Fruit fly (Drosophila melanogaster) whole organism, embryonic: ENCODE results near the gene CG12289.

Source experiments
- Asciz ChIP-seq: fragments of 200-800 bp; sonication (Bioruptor generic); optimal IDR thresholded peaks from 2 replicates; lab custom pipeline; 2017; ENCODE audit warnings: missing biosample characterization, mild to moderate bottlenecking, missing genetic modification characterization, missing genetic modification reagents
- Awh ChIP-seq: fragments of 200-800 bp; sonication (Bioruptor generic); IDR thresholded peaks from 2 replicates; pipeline ENCODE4, ENCODE4 v1.3.6; 2022; ENCODE audit warnings: missing biosample characterization, missing genetic modification characterization
- Bgb ChIP-seq: fragments of 200-800 bp; sonication (Bioruptor generic); IDR thresholded peaks from 2 replicates; pipeline ENCODE4 v1.3.6; 2022; ENCODE audit warnings: missing biosample characterization, missing genetic modification characterization; ENCODE audit not compliant: partially characterized antibody
- Bteb2 ChIP-seq: fragments of 200-800 bp; sonication (Bioruptor generic); optimal IDR thresholded peaks from 2 replicates; lab custom pipeline; 2016; ENCODE audit warnings: missing biosample characterization, missing genetic modification characterization
- CG13624 ChIP-seq: fragments of 200-800 bp; sonication (Bioruptor generic); optimal IDR thresholded peaks from 2 replicates; lab custom pipeline; 2016; ENCODE audit warnings: missing biosample characterization, missing genetic modification characterization
- CG14014 ChIP-seq: fragments of 200-800 bp; sonication (Bioruptor generic); IDR thresholded peaks from 2 replicates; pipeline ENCODE4 v1.3.6; 2022; ENCODE audit warnings: missing biosample characterization, missing genetic modification characterization
- CG15011 ChIP-seq: fragments of 200-800 bp; sonication (Bioruptor generic); optimal IDR thresholded peaks from 3 replicates; lab custom pipeline; 2018; ENCODE audit warnings: missing biosample characterization, mild to moderate bottlenecking, missing genetic modification characterization
- CG1603 ChIP-seq: fragments of 200-800 bp; sonication (Bioruptor generic); optimal IDR thresholded peaks from 2 replicates; lab custom pipeline; 2019; ENCODE audit warnings: missing biosample characterization, mild to moderate bottlenecking, missing genetic modification characterization, moderate library complexity
- CG17385 ChIP-seq: fragments of 200-800 bp; sonication (Bioruptor generic); optimal IDR thresholded peaks from 3 replicates; lab custom pipeline; 2018; ENCODE audit warnings: missing biosample characterization, mild to moderate bottlenecking, missing genetic modification characterization
- CG18476 ChIP-seq: fragments of 200-800 bp; sonication (Bioruptor generic); optimal IDR thresholded peaks from 2 replicates; lab custom pipeline; 2016; ENCODE audit warnings: missing biosample characterization, mild to moderate bottlenecking, missing genetic modification characterization
- CG2120 ChIP-seq: fragments of 200-800 bp; sonication (Bioruptor generic); optimal IDR thresholded peaks from 3 replicates; lab custom pipeline; 2016; ENCODE audit warnings: missing biosample characterization, missing genetic modification characterization
- CG2202 ChIP-seq: fragments of 200-800 bp; sonication (Bioruptor generic); optimal IDR thresholded peaks from 2 replicates; lab custom pipeline; 2018; ENCODE audit warnings: missing biosample characterization, mild to moderate bottlenecking, missing genetic modification characterization
- CG33557 ChIP-seq: fragments of 200-800 bp; sonication (Bioruptor generic); optimal IDR thresholded peaks from 2 replicates; lab custom pipeline; 2019; ENCODE audit warnings: missing biosample characterization, mild to moderate bottlenecking, missing genetic modification characterization, moderate library complexity
- CG3995 ChIP-seq: fragments of 200-800 bp; sonication (Bioruptor generic); optimal IDR thresholded peaks from 3 replicates; lab custom pipeline; 2016; ENCODE audit warnings: missing biosample characterization, missing genetic modification characterization
- CG4404 ChIP-seq: fragments of 200-800 bp; sonication (Bioruptor generic); IDR thresholded peaks from 2 replicates; pipeline ENCODE4 v1.3.6; 2022; ENCODE audit warnings: missing biosample characterization, missing genetic modification characterization
- CG6654 ChIP-seq: fragments of 200-800 bp; sonication (Bioruptor generic); optimal IDR thresholded peaks from 2 replicates; lab custom pipeline; 2017; ENCODE audit warnings: missing biosample characterization, mild to moderate bottlenecking, missing genetic modification characterization
- CG6683 ChIP-seq: fragments of 200-800 bp; sonication (Bioruptor generic); optimal IDR thresholded peaks from 2 replicates; lab custom pipeline; 2017; ENCODE audit warnings: missing biosample characterization, mild to moderate bottlenecking, missing genetic modification characterization, missing genetic modification reagents
- CG6854 ChIP-seq: fragments of 200-800 bp; sonication (Bioruptor generic); optimal IDR thresholded peaks from 3 replicates; lab custom pipeline; 2017; ENCODE audit warnings: missing biosample characterization, mild to moderate bottlenecking, missing genetic modification characterization
- CG7271 ChIP-seq: fragments of 200-800 bp; sonication (Bioruptor generic); optimal IDR thresholded peaks from 2 replicates; lab custom pipeline; 2018; ENCODE audit warnings: missing biosample characterization, mild to moderate bottlenecking, missing genetic modification characterization, moderate library complexity
- CG9876 ChIP-seq: fragments of 200-800 bp; sonication (Bioruptor generic); optimal IDR thresholded peaks from 2 replicates; lab custom pipeline; 2016; ENCODE audit warnings: missing biosample characterization, missing genetic modification characterization
- D ChIP-seq, 2 experiments: fragments of 200-800 bp in 1 of 2; fragments of >200 bp in 1 of 2; sonication (Bioruptor generic) in 1 of 2; optimal IDR thresholded peaks; 2 replicates in 1 of 2; 3 replicates in 1 of 2; lab custom pipeline; 2017; ENCODE audit warnings: mild to moderate bottlenecking in 1 of 2, missing biosample characterization in 1 of 2, missing genetic modification characterization in 1 of 2, missing genetic modification reagents in 1 of 2
- Dfd ChIP-seq, 2 experiments: fragments of >200 bp; optimal IDR thresholded peaks; 2 replicates each; lab custom pipeline; 2017; ENCODE audit warnings: missing biosample characterization in 2 of 2, missing genetic modification characterization in 2 of 2
- Dip3 ChIP-seq: fragments of 200-800 bp; sonication (Bioruptor generic); optimal IDR thresholded peaks from 3 replicates; lab custom pipeline; 2016; ENCODE audit warnings: missing biosample characterization, missing genetic modification characterization
- E2f1 ChIP-seq: fragments of 200-800 bp; sonication (Bioruptor generic); IDR thresholded peaks from 2 replicates; pipeline ENCODE4 v1.3.6; 2022; ENCODE audit warnings: missing biosample characterization, missing genetic modification characterization
- HLH54F ChIP-seq: fragments of 200-800 bp; sonication (Bioruptor generic); optimal IDR thresholded peaks from 3 replicates; lab custom pipeline; 2016; ENCODE audit warnings: missing biosample characterization, missing genetic modification characterization
- Hand ChIP-seq: fragments of 200-800 bp; sonication (Bioruptor generic); optimal IDR thresholded peaks from 2 replicates; lab custom pipeline; 2017; ENCODE audit warnings: mild to moderate bottlenecking, missing biosample characterization, missing genetic modification reagents, missing genetic modification characterization
- Lpt ChIP-seq: fragments of >200 bp; optimal IDR thresholded peaks from 2 replicates; lab custom pipeline; 2018; ENCODE audit warnings: missing biosample characterization, missing genetic modification characterization
- MBD-R2 ChIP-seq: fragments of 200-800 bp; sonication (Bioruptor generic); IDR thresholded peaks from 2 replicates; pipeline ENCODE4 v1.3.6; 2022; ENCODE audit warnings: missing biosample characterization, missing genetic modification characterization
- Meics ChIP-seq: fragments of 200-800 bp; sonication (Bioruptor generic); optimal IDR thresholded peaks from 2 replicates; lab custom pipeline; 2017; ENCODE audit warnings: missing biosample characterization, mild to moderate bottlenecking, missing genetic modification characterization
- Optix ChIP-seq: fragments of 200-800 bp; sonication (Bioruptor generic); IDR thresholded peaks from 3 replicates; pipeline ENCODE4 v1.3.6; 2022; ENCODE audit warnings: missing biosample characterization, missing genetic modification characterization
- Ptx1 ChIP-seq: fragments of 200-800 bp; sonication (Bioruptor generic); IDR thresholded peaks from 2 replicates; pipeline ENCODE4 v1.3.6; 2022; ENCODE audit warnings: missing biosample characterization, missing genetic modification characterization
- Sox102F ChIP-seq: fragments of 200-800 bp; sonication (Bioruptor generic); optimal IDR thresholded peaks from 2 replicates; lab custom pipeline; 2018; ENCODE audit warnings: missing biosample characterization, mild to moderate bottlenecking, missing genetic modification characterization, moderate library complexity
- Tbp ChIP-seq: fragments of >200 bp; optimal IDR thresholded peaks from 2 replicates; lab custom pipeline; 2018; ENCODE audit warnings: missing biosample characterization, missing genetic modification characterization
- abd-A ChIP-seq: fragments of 200-800 bp; sonication (Bioruptor generic); optimal IDR thresholded peaks from 3 replicates; lab custom pipeline; 2019; ENCODE audit warnings: missing biosample characterization, mild to moderate bottlenecking, missing genetic modification characterization, moderate library complexity
- ash1 ChIP-seq: fragments of 200-800 bp; sonication (Bioruptor generic); optimal IDR thresholded peaks from 2 replicates; lab custom pipeline; 2018; ENCODE audit warnings: missing biosample characterization, mild to moderate bottlenecking, missing genetic modification characterization
- ato ChIP-seq: fragments of 200-800 bp; sonication (Bioruptor generic); IDR thresholded peaks from 2 replicates; pipeline ENCODE4 v1.3.6; 2022; ENCODE audit warnings: missing biosample characterization, missing genetic modification characterization; ENCODE audit not compliant: partially characterized antibody
- dmrt99B ChIP-seq: fragments of 200-800 bp; sonication (Bioruptor generic); optimal IDR thresholded peaks from 2 replicates; lab custom pipeline; 2018; ENCODE audit warnings: missing biosample characterization, mild to moderate bottlenecking, missing genetic modification characterization, moderate library complexity
- exex ChIP-seq: fragments of 200-800 bp; sonication (Bioruptor generic); optimal IDR thresholded peaks from 4 replicates; lab custom pipeline; 2018; ENCODE audit warnings: missing biosample characterization, mild to moderate bottlenecking, missing genetic modification characterization, moderate library complexity
- gcm ChIP-seq: fragments of 200-800 bp; sonication (Bioruptor generic); optimal IDR thresholded peaks from 2 replicates; lab custom pipeline; 2019; ENCODE audit warnings: missing biosample characterization, mild to moderate bottlenecking, missing genetic modification characterization, moderate library complexity
- inv ChIP-seq: fragments of 200-800 bp; sonication (Bioruptor generic); IDR thresholded peaks from 2 replicates; pipeline ENCODE4 v1.3.6; 2022; ENCODE audit warnings: missing biosample characterization, missing genetic modification characterization; ENCODE audit not compliant: partially characterized antibody
- kni ChIP-seq: fragments of 200-800 bp; sonication (Bioruptor generic); optimal IDR thresholded peaks from 3 replicates; lab custom pipeline; 2017; ENCODE audit warnings: mild to moderate bottlenecking, missing biosample characterization, missing genetic modification reagents, missing genetic modification characterization
- lov ChIP-seq, 2 experiments: fragments of 200-800 bp in 1 of 2; fragments of >200 bp in 1 of 2; sonication (Bioruptor generic) in 1 of 2; IDR thresholded peaks in 1 of 2; optimal IDR thresholded peaks in 1 of 2; 2 replicates in 1 of 2; 3 replicates in 1 of 2; pipeline versions ENCODE4 v1.3.6 to Lab custom; 2017 to 2022; ENCODE audit warnings: missing biosample characterization in 1 of 2, missing genetic modification characterization in 1 of 2
- odd ChIP-seq: fragments of 200-800 bp; sonication (Bioruptor generic); optimal IDR thresholded peaks from 2 replicates; lab custom pipeline; 2017; ENCODE audit warnings: missing biosample characterization, mild to moderate bottlenecking, missing genetic modification characterization
- prd ChIP-seq, 3 experiments: fragments of >200 bp in 2 of 3; fragments of 200-800 bp in 1 of 3; sonication (Bioruptor generic) in 1 of 3; optimal IDR thresholded peaks in 2 of 3; IDR thresholded peaks in 1 of 3; 2 replicates in 2 of 3; 3 replicates in 1 of 3; pipeline versions ENCODE4 v1.3.6 to Lab custom; 2017 to 2022; ENCODE audit warnings: missing biosample characterization in 1 of 3, missing genetic modification characterization in 1 of 3
- salm ChIP-seq: fragments of 200-800 bp; sonication (Bioruptor generic); optimal IDR thresholded peaks from 2 replicates; lab custom pipeline; 2018; ENCODE audit warnings: missing biosample characterization, mild to moderate bottlenecking, missing genetic modification characterization
- sd ChIP-seq: fragments of 200-800 bp; sonication (Bioruptor generic); optimal IDR thresholded peaks from 3 replicates; lab custom pipeline; 2018; ENCODE audit warnings: missing biosample characterization, mild to moderate bottlenecking, missing genetic modification characterization, moderate library complexity
- seq ChIP-seq: fragments of 200-800 bp; sonication (Bioruptor generic); IDR thresholded peaks from 2 replicates; pipeline ENCODE4 v1.3.6; 2022; ENCODE audit warnings: missing biosample characterization, missing genetic modification characterization
- sisA ChIP-seq: fragments of 200-800 bp; sonication (Bioruptor generic); IDR thresholded peaks from 2 replicates; pipeline ENCODE4 v1.3.6; 2022; ENCODE audit warnings: missing biosample characterization, missing genetic modification characterization
- sna ChIP-seq: fragments of 200-800 bp; sonication (Bioruptor generic); IDR thresholded peaks from 2 replicates; pipeline ENCODE4 v1.3.6; 2022; ENCODE audit warnings: missing biosample characterization, missing genetic modification characterization; ENCODE audit not compliant: partially characterized antibody

CG12289 gene

dm6 chr3L:11483135-11483534 is 24.9 kb upstream of the CG12289 start (continued):
- peak; percentile 27 for TF ChIP-seq CG17385 (GFP tag; lab: Kevin White, UChicago)
- TF ChIP-seq CG15011, result no peak
- TF ChIP-seq MBD-R2 (GFP tag; lab: Robert Waterston, UW), result no peak
- no peak for TF ChIP-seq CG7271 (tag; lab: Kevin White, UChicago)
- no peak for TF ChIP-seq gcm (GFP tag; lab: Kevin White, UChicago)
- TF ChIP-seq Lpt (GFP tag; lab: Kevin White, UChicago), result no peak
- TF ChIP-seq inv, result no peak
- no peak for TF ChIP-seq CG13624 (GFP tag; lab: Kevin White, UChicago)
- TF ChIP-seq salm (tag; lab: Kevin White, UChicago), result no peak
- TF ChIP-seq sisA (GFP tag; lab: Robert Waterston, UW), result peak; percentile 45; the same call in 1 of the 2 replicates
- TF ChIP-seq sd (tag; lab: Kevin White, UChicago), result no peak
- TF ChIP-seq CG14014, result no peak
- TF ChIP-seq CG1603, result peak; percentile 53
- TF ChIP-seq HLH54F (GFP tag; lab: Kevin White, UChicago), result peak; percentile 34
- TF ChIP-seq CG6654 (GFP tag; lab: Kevin White, UChicago), result no peak
- peak; percentile 63 for TF ChIP-seq Sox102F (GFP tag; lab: Kevin White, UChicago)
- TF ChIP-seq ash1, result no peak
- TF ChIP-seq CG33557, result no peak
- peak; percentile 2 for TF ChIP-seq Hand (GFP tag; lab: Kevin White, UChicago)
- 0 out of 2 replicates have a peak, but pooled peaks have one; percentile 20 for TF ChIP-seq Ptx1 (GFP tag; lab: Robert Waterston, UW)
- no peak for TF ChIP-seq abd-A (tag; lab: Kevin White, UChicago)
- TF ChIP-seq CG2202 (tag; lab: Kevin White, UChicago), result no peak
- no peak for TF ChIP-seq D (optimal IDR thresholded peaks at IDR 0.05; lab: Kevin White, UChicago)
- peak; percentile 63 for TF ChIP-seq D (GFP tag; optimal IDR thresholded peaks at IDR 0.05; lab: Kevin White, UChicago)
- no peak for TF ChIP-seq sna (GFP tag; lab: Robert Waterston, UW)
- TF ChIP-seq exex, result no peak
- TF ChIP-seq Optix (GFP tag; lab: Robert Waterston, UW), result no peak
- no peak for TF ChIP-seq CG9876 (GFP tag; lab: Kevin White, UChicago)
- peak; percentile 50 for TF ChIP-seq CG2120 (GFP tag; lab: Kevin White, UChicago)
- TF ChIP-seq dmrt99B, result peak; percentile 57
- no peak for TF ChIP-seq Asciz (GFP tag; lab: Kevin White, UChicago)
- TF ChIP-seq CG6854 (GFP tag; lab: Kevin White, UChicago), result no peak
- no peak for TF ChIP-seq Dfd (GFP tag; optimal IDR thresholded peaks at IDR 0.05; lab: Kevin White, UChicago)
- no peak for TF ChIP-seq CG18476 (GFP tag; lab: Kevin White, UChicago)
- TF ChIP-seq kni, result no peak
- TF ChIP-seq ato (GFP tag; lab: Robert Waterston, UW), result no peak
- TF ChIP-seq Meics (GFP tag; lab: Kevin White, UChicago), result peak; percentile 40
- TF ChIP-seq Awh, result no peak
- no peak for TF ChIP-seq Bgb (GFP tag; lab: Robert Waterston, UW)
- peak; percentile 43; the same call in 1 of the 2 replicates for TF ChIP-seq E2f1 (GFP tag; lab: Robert Waterston, UW)
- no peak for TF ChIP-seq Dip3 (GFP tag; lab: Kevin White, UChicago)
- no peak for TF ChIP-seq lov (optimal IDR thresholded peaks at IDR 0.05; lab: Kevin White, UChicago)
- no peak for TF ChIP-seq lov (GFP tag; IDR thresholded peaks at IDR 0.05; lab: Robert Waterston, UW)
- no peak for TF ChIP-seq CG3995 (GFP tag; lab: Kevin White, UChicago)
- no peak for TF ChIP-seq odd (GFP tag; lab: Kevin White, UChicago)
- no peak for TF ChIP-seq prd (optimal IDR thresholded peaks at IDR 0.05; lab: Kevin White, UChicago)
- TF ChIP-seq prd (GFP tag; IDR thresholded peaks at IDR 0.05; lab: Robert Waterston, UW), result peak; percentile 61; the same call in 2 of the 3 replicates
- no peak for TF ChIP-seq Bteb2
- TF ChIP-seq CG6683, result no peak
- peak; percentile 39; the same call in 1 of the 2 replicates for TF ChIP-seq CG4404 (GFP tag; lab: Robert Waterston, UW)
- no peak for TF ChIP-seq seq (GFP tag; lab: Robert Waterston, UW)
- TF ChIP-seq Tbp, result no peak
